Worm (Caenorhabditis elegans): ENCODE measurements around the gene F59H6.14.

F59H6.14 gene

DNA sequence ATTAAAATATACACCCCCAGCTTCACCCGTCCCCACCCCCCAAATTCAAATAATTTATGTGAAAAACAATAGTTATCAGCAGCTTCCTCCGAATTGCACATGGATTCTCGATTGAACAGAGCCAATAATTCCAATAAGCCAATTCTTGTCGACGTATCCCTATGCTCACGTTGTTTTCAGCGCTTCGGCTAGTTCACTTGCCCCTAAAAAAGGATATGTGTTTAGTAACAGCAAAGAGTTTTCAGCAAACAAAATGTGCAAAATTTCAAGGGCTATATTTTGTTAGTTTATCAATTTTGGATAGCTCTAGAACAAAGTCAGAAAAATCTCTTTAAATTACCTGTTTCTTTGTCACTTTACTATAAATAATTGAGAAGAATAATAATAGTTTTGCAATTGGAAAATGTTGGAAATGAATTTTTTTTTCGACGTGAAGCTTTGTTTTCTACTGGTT is 50.4 kb downstream of the F59H6.14 start, which contains the start of the genes T16A1.5 and fbxc-49:
Gene T16A1.5 (minus strand): TSS at position 101 of the 454 bp plus-strand sequence.
Gene fbxc-49 (plus strand): TSS at position 404 of the 454 bp plus-strand sequence.
- TF ChIP-seq aha-1 (tag) = peak; percentile 74
- TF ChIP-seq lin-29 (GFP tag; IDR thresholded peaks at IDR 0.05) = no peak
- TF ChIP-seq ZK337.2 (GFP tag; IDR thresholded peaks at IDR 0.05) = peak; percentile 37; the same call in 1 of the 2 replicates

Data from whole organism, L4 larva.